Worm (Caenorhabditis elegans): Measurements from ENCODE around the gene frpr-14.

- TF ChIP-seq T22C8.4 (GFP tag; IDR thresholded peaks at IDR 0.05) (no peak), ref-1 (GFP tag; conservative IDR thresholded peaks at IDR 0.05) (no peak), flt-1 (GFP tag; IDR thresholded peaks at IDR 0.05) (no peak), ztf-29 (GFP tag; IDR thresholded peaks at IDR 0.05) (no peak), klf-2 (GFP tag; conservative IDR thresholded peaks at IDR 0.05) (no peak), med-1 (GFP tag; optimal IDR thresholded peaks at IDR 0.05; ENCODE audit: insufficient read depth) (no peak), ztf-23 (GFP tag; IDR thresholded peaks at IDR 0.05) (no peak), tab-1 (GFP tag; IDR thresholded peaks at IDR 0.05) (no peak), cog-1 (tag; optimal IDR thresholded peaks at IDR 0.05) (no peak)
Measured at ce11 chrII:608341-608740, 42.4 kb upstream of the frpr-14 start, which contains the start of gene W04H10.6.
